Worm (Caenorhabditis elegans) whole organism, mixed stage, embryonic: ENCODE measurements around the gene F19F10.1.

ENCODE experiments used
- lin-13 ChIP-seq: fragments of 150-350 bp; optimal IDR thresholded peaks from 2 replicates; lab custom pipeline; 2014; ENCODE audit warnings: missing biosample characterization, missing genetic modification characterization
- lsy-2 ChIP-seq: fragments of 150-350 bp; optimal IDR thresholded peaks from 2 replicates; lab custom pipeline; 2014; ENCODE audit warnings: missing biosample characterization, missing genetic modification characterization
- nhr-237 ChIP-seq: fragments of 150-350 bp; optimal IDR thresholded peaks from 2 replicates; lab custom pipeline; 2014; ENCODE audit warnings: missing biosample characterization, missing genetic modification characterization
- nhr-28 ChIP-seq: fragments of 150-350 bp; optimal IDR thresholded peaks from 2 replicates; lab custom pipeline; 2014; ENCODE audit warnings: missing biosample characterization, missing genetic modification characterization
- pha-4 ChIP-seq: fragments of 150-350 bp; optimal IDR thresholded peaks from 2 replicates; lab custom pipeline; 2018; ENCODE audit warnings: missing biosample characterization, missing genetic modification reagents, missing genetic modification characterization
- snpc-4 ChIP-seq: fragments of 150-350 bp; optimal IDR thresholded peaks from 2 replicates; lab custom pipeline; 2014; ENCODE audit warnings: missing biosample characterization, missing genetic modification characterization
- unc-62 ChIP-seq: fragments of 150-350 bp; optimal IDR thresholded peaks from 2 replicates; lab custom pipeline; 2014; ENCODE audit warnings: missing biosample characterization, missing genetic modification reagents, missing genetic modification characterization

ce11 chrV:7595132-7595531 lies 32.1 kb downstream of the F19F10.1 start:
- TF ChIP-seq snpc-4, result no peak
- no peak for TF ChIP-seq lsy-2 (tag; lab: Kevin White, UChicago)
- TF ChIP-seq nhr-28, result no peak
- TF ChIP-seq lin-13 (tag; lab: Kevin White, UChicago), result no peak
- no peak for TF ChIP-seq unc-62
- TF ChIP-seq nhr-237 (tag; lab: Kevin White, UChicago), result no peak
- no peak for TF ChIP-seq pha-4 (tag; lab: Kevin White, UChicago)
